Fruit fly (Drosophila melanogaster): ENCODE data around the gene dsh.

dsh gene

DNA sequence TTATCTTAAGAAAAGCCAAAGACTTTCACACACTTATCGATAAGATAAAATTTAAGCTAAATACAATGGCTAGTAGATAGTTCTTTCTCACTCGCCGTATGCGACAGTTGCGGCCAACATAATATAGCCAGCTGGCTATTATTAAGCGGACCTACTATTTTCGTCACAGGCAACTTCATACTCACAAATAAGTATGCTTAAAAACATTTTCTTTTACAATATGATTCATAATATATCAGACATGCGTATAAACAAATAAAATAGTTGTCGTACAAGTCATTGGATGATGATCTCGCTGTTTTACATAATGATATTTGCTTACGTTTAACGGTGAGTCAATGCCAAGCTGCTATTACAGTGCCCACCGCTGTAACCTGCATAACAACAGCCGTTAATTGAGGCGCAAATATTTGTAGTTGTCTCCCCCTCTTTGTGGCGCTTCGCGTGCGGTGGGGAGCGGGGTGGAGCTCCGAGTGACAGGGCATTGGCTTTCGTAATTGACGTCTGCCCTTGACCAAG lies 29.4 kb upstream of the dsh start (continued):
- TF ChIP-seq CG10431 (GFP tag; optimal IDR thresholded peaks at IDR 0.05): no peak
- TF ChIP-seq E2f2 (GFP tag; IDR thresholded peaks at IDR 0.05): peak; percentile 34; the same call in 1 of the 2 replicates
- TF ChIP-seq gt (GFP tag; IDR thresholded peaks at IDR 0.05): no peak
- TF ChIP-seq Usf (GFP tag; optimal IDR thresholded peaks at IDR 0.05): peak; percentile 22
- peak; percentile 76 for TF ChIP-seq CG12219 (GFP tag; optimal IDR thresholded peaks at IDR 0.05)
- TF ChIP-seq dati (GFP tag; IDR thresholded peaks at IDR 0.05): 0 out of 2 replicates have a peak, but pooled peaks have one; percentile 28
- TF ChIP-seq Ptx1 (GFP tag; IDR thresholded peaks at IDR 0.05): peak; percentile 77
- peak; percentile 49 for TF ChIP-seq maf-S (GFP tag; optimal IDR thresholded peaks at IDR 0.05)
- TF ChIP-seq CG10959 (GFP tag; IDR thresholded peaks at IDR 0.05): no peak
- peak; percentile 52 for TF ChIP-seq CG10543 (GFP tag; optimal IDR thresholded peaks at IDR 0.05)
- peak; percentile 8 for TF ChIP-seq CTCF (GFP tag; optimal IDR thresholded peaks at IDR 0.05)
- peak; percentile 69; the same call in 2 of the 3 replicates for TF ChIP-seq ci (GFP tag; IDR thresholded peaks at IDR 0.05)
- TF ChIP-seq lilli (GFP tag; optimal IDR thresholded peaks at IDR 0.05): peak; percentile 75
- no peak for TF ChIP-seq ara (GFP tag; IDR thresholded peaks at IDR 0.05)
- peak; percentile 48 for TF ChIP-seq CG17829 (tag; optimal IDR thresholded peaks at IDR 0.05)
- TF ChIP-seq CG10209 (GFP tag; optimal IDR thresholded peaks at IDR 0.05): peak; percentile 68
- TF ChIP-seq trem (tag; optimal IDR thresholded peaks at IDR 0.05): peak; percentile 24
- no peak; the same call in 1 of the 2 replicates for TF ChIP-seq CG13287 (GFP tag; IDR thresholded peaks at IDR 0.05; ENCODE audit: partially characterized antibody)
- no peak for TF ChIP-seq bbx (GFP tag; IDR thresholded peaks at IDR 0.05; ENCODE audit: partially characterized antibody)
- peak; percentile 65 for TF ChIP-seq schlank (tag; optimal IDR thresholded peaks at IDR 0.05)
- peak; percentile 63 for TF ChIP-seq CG12071 (GFP tag; optimal IDR thresholded peaks at IDR 0.05)
- peak; percentile 42 for TF ChIP-seq zfh2 (GFP tag; optimal IDR thresholded peaks at IDR 0.05)
- no peak for TF ChIP-seq p53 (GFP tag; optimal IDR thresholded peaks at IDR 0.05)
- TF ChIP-seq peb (GFP tag; IDR thresholded peaks at IDR 0.05): peak; percentile 54
- peak; percentile 65 for TF ChIP-seq CG10147 (GFP tag; optimal IDR thresholded peaks at IDR 0.05)
- no peak for TF ChIP-seq psq (GFP tag; optimal IDR thresholded peaks at IDR 0.05)
- TF ChIP-seq CG18011 (GFP tag; optimal IDR thresholded peaks at IDR 0.05): peak; percentile 11
- peak; percentile 65 for TF ChIP-seq fd96Cb (tag; optimal IDR thresholded peaks at IDR 0.05)
- peak; percentile 93 for TF ChIP-seq chinmo (GFP tag; IDR thresholded peaks at IDR 0.05; ENCODE audit: partially characterized antibody)
- TF ChIP-seq Oli (tag; optimal IDR thresholded peaks at IDR 0.05): peak; percentile 81
- TF ChIP-seq tna (GFP tag; IDR thresholded peaks at IDR 0.05; ENCODE audit: partially characterized antibody): no peak
- TF ChIP-seq CG14667 (GFP tag; IDR thresholded peaks at IDR 0.05): peak; percentile 40; the same call in 1 of the 2 replicates
- TF ChIP-seq CG1024 (GFP tag; IDR thresholded peaks at IDR 0.05): no peak
- peak; percentile 69 for TF ChIP-seq CG9817 (tag; optimal IDR thresholded peaks at IDR 0.05)
- peak; percentile 64 for TF ChIP-seq salm (tag; optimal IDR thresholded peaks at IDR 0.05)
- peak; percentile 54 for TF ChIP-seq E2f1 (GFP tag; IDR thresholded peaks at IDR 0.05)
- TF ChIP-seq CG12299 (tag; optimal IDR thresholded peaks at IDR 0.05): peak; percentile 52
- TF ChIP-seq eve (GFP tag; optimal IDR thresholded peaks at IDR 0.05): no peak
- TF ChIP-seq CG4854 (GFP tag; optimal IDR thresholded peaks at IDR 0.05): peak; percentile 23
- no peak for TF ChIP-seq fd102C (GFP tag; optimal IDR thresholded peaks at IDR 0.05)
- peak; percentile 45 for TF ChIP-seq CG13775 (GFP tag; optimal IDR thresholded peaks at IDR 0.05)
- TF ChIP-seq z (GFP tag; IDR thresholded peaks at IDR 0.05): no peak
- TF ChIP-seq Mes4 (GFP tag; optimal IDR thresholded peaks at IDR 0.05): peak; percentile 67
- TF ChIP-seq slbo (GFP tag; IDR thresholded peaks at IDR 0.05): no peak; the same call in none of the 2 replicates
- TF ChIP-seq toy (GFP tag; IDR thresholded peaks at IDR 0.05): no peak
- peak; percentile 20 for TF ChIP-seq disco-r (GFP tag; optimal IDR thresholded peaks at IDR 0.05)
- peak; percentile 48; the same call in 1 of the 3 replicates for TF ChIP-seq Mrtf (GFP tag; IDR thresholded peaks at IDR 0.05)
- peak; percentile 30 for TF ChIP-seq CG18476 (GFP tag; optimal IDR thresholded peaks at IDR 0.05)
- TF ChIP-seq Six4 (GFP tag; optimal IDR thresholded peaks at IDR 0.05): peak; percentile 26
- peak; percentile 32 for TF ChIP-seq CG10267 (tag; optimal IDR thresholded peaks at IDR 0.05)
- TF ChIP-seq CG1647 (GFP tag; optimal IDR thresholded peaks at IDR 0.05): peak; percentile 50

All from whole organism, embryonic.